Fruit fly (Drosophila melanogaster): ENCODE data around the gene CG9951.

The CG9951 gene

DNA sequence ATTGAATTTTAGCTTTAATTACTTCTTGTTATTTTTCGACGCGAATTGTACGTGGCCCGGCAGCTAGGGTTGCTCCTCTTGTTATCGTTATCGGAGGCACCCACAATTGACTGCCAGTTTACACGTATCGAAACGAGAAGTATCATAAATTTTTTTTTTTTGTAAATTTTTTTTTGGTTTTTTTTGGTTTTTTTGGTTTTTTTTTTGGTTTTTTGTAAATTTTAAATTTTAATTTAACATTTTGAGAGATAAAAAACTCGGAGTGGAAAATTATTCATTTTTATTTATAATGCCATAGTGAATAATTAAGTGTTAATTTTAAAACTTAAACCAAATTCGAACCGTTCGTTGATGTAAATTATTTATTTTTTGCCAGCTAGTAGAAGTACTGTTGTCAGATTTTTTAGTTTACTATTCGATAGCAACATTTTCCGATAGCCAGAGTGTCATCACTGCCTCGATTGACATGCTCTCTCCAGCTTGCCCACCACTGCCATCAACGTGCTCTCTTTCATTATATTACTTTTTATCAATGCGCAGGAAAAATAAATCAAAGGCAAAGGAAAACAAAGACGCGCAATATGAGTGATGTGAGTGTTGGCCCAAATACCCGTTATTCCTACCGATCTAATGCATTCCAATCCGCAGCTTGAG lies 17.9 kb upstream of the CG9951 start, which contains the start of the genes kud and Zcchc7 (continued):
- TF ChIP-seq Optix (GFP tag; IDR thresholded peaks at IDR 0.05) (no peak), BEAF-32 (GFP tag; optimal IDR thresholded peaks at IDR 0.05) (peak; percentile 74), Deaf1 (tag; optimal IDR thresholded peaks at IDR 0.05) (no peak), inv (GFP tag; IDR thresholded peaks at IDR 0.05; ENCODE audit: partially characterized antibody) (no peak), CG1602 (GFP tag; optimal IDR thresholded peaks at IDR 0.05) (peak; percentile 40), kni (GFP tag; optimal IDR thresholded peaks at IDR 0.05) (no peak), ap (GFP tag; IDR thresholded peaks at IDR 0.05) (no peak), repo (GFP tag; optimal IDR thresholded peaks at IDR 0.05) (peak; percentile 17), CG33213 (GFP tag; optimal IDR thresholded peaks at IDR 0.05) (peak; percentile 9), CG14441 (GFP tag; IDR thresholded peaks at IDR 0.05) (peak; percentile 22; the same call in 1 of the 2 replicates), CG11695 (GFP tag; IDR thresholded peaks at IDR 0.05) (no peak), CG7786 (GFP tag; optimal IDR thresholded peaks at IDR 0.05) (peak; percentile 44), ind (GFP tag; optimal IDR thresholded peaks at IDR 0.05) (peak; percentile 48), CG12659 (GFP tag; optimal IDR thresholded peaks at IDR 0.05) (peak; percentile 85), pzg (GFP tag; optimal IDR thresholded peaks at IDR 0.05) (peak; percentile 47), CG34376 (GFP tag; optimal IDR thresholded peaks at IDR 0.05) (peak; percentile 77), CG8290 (GFP tag; optimal IDR thresholded peaks at IDR 0.05) (peak; percentile 90), CG8290 (tag; optimal IDR thresholded peaks at IDR 0.05) (peak in 1 of 2 experiments; percentile 55), Elba2 (GFP tag; optimal IDR thresholded peaks at IDR 0.05) (no peak), CG31388 (GFP tag; optimal IDR thresholded peaks at IDR 0.05) (peak; percentile 6), Ets97D (GFP tag; optimal IDR thresholded peaks at IDR 0.05) (peak; percentile 65), CG13123 (GFP tag; optimal IDR thresholded peaks at IDR 0.05) (peak; percentile 2), slou (GFP tag; optimal IDR thresholded peaks at IDR 0.05) (no peak), ac (GFP tag; optimal IDR thresholded peaks at IDR 0.05) (no peak), Dbx (GFP tag; IDR thresholded peaks at IDR 0.05) (peak; percentile 28; the same call in 1 of the 3 replicates), CoRest (tag; optimal IDR thresholded peaks at IDR 0.05) (peak; percentile 85), Hr39 (optimal IDR thresholded peaks at IDR 0.05) (no peak), CG6272 (GFP tag; IDR thresholded peaks at IDR 0.05) (peak; percentile 20; the same call in 1 of the 2 replicates), zfh2 (GFP tag; optimal IDR thresholded peaks at IDR 0.05) (peak; percentile 74), Drgx (GFP tag; IDR thresholded peaks at IDR 0.05) (0 out of 2 replicates have a peak, but pooled peaks have one; percentile 7), Awh (GFP tag; IDR thresholded peaks at IDR 0.05) (no peak), Nf-YB (GFP tag; optimal IDR thresholded peaks at IDR 0.05) (peak; percentile 42), dmrt99B (tag; optimal IDR thresholded peaks at IDR 0.05) (no peak), vvl (GFP tag; IDR thresholded peaks at IDR 0.05) (peak; percentile 10; the same call in 1 of the 2 replicates), Max (GFP tag; optimal IDR thresholded peaks at IDR 0.05) (peak; percentile 57), CG30403 (GFP tag; optimal IDR thresholded peaks at IDR 0.05) (peak; percentile 77), en (GFP tag; optimal IDR thresholded peaks at IDR 0.05) (no peak), Adf1 (GFP tag; IDR thresholded peaks at IDR 0.05) (no peak), hkb (optimal IDR thresholded peaks at IDR 0.05) (peak; percentile 34), hkb (GFP tag; IDR thresholded peaks at IDR 0.05) (no peak), Nf-YC (tag; optimal IDR thresholded peaks at IDR 0.05) (peak; percentile 79), dan (GFP tag; IDR thresholded peaks at IDR 0.05) (no peak), Med (GFP tag) (peak; percentile 87), klu (GFP tag; IDR thresholded peaks at IDR 0.05) (no peak), nerfin-1 (tag; optimal IDR thresholded peaks at IDR 0.05) (peak; percentile 56), Bdp1 (GFP tag; optimal IDR thresholded peaks at IDR 0.05) (peak; percentile 38), corto (GFP tag; optimal IDR thresholded peaks at IDR 0.05) (no peak), bbx (GFP tag; IDR thresholded peaks at IDR 0.05; ENCODE audit: partially characterized antibody) (peak; percentile 7; the same call in 1 of the 2 replicates), pho (GFP tag; optimal IDR thresholded peaks at IDR 0.05) (peak; percentile 74), chm (GFP tag; IDR thresholded peaks at IDR 0.05) (no peak), Antp (GFP tag; optimal IDR thresholded peaks at IDR 0.05) (peak; percentile 43), CG11085 (GFP tag; IDR thresholded peaks at IDR 0.05) (0 out of 2 replicates have a peak, but pooled peaks have one; percentile 8)

Data from whole organism, embryonic.